Worm (Caenorhabditis elegans): ENCODE measurements around the gene pud-1.1.
"Not testable (repeated sequence)": the region's sequence is repeated elsewhere in the genome, so short reads cannot be mapped to it uniquely, and the experiment has no call there.

The pud-1.1 gene

DNA sequence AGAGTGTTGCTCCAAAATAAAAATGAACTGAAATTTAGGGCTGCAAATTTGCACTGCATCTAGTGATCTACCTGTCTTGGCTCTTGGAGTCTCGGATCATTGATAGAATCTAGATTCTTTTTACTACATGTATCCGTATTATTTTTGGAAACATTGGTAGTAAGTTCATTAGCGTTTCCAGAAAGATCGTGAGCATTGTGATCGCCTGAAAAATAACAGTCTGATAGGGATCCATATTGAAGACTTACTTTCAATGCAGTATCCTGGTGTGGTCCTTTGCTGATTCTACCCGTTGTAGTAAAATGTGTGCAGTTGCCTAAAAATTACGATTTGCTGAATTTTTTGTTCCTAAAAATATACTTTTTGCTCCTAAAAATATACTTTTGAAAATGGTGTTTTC is 23.8 kb upstream of the pud-1.1 start:
- TF ChIP-seq fkh-10 (GFP tag; optimal IDR thresholded peaks at IDR 0.05): no peak
- no peak for TF ChIP-seq skn-1 (tag; optimal IDR thresholded peaks at IDR 0.05)
- no peak for TF ChIP-seq ceh-82 (tag; optimal IDR thresholded peaks at IDR 0.05)
- no peak for TF ChIP-seq ceh-16 (tag; optimal IDR thresholded peaks at IDR 0.05)
- no peak for TF ChIP-seq ama-1 (optimal IDR thresholded peaks at IDR 0.05)
- TF ChIP-seq elt-2 (tag; optimal IDR thresholded peaks at IDR 0.05): no peak
- no peak for TF ChIP-seq ZK546.5 (tag; optimal IDR thresholded peaks at IDR 0.05)
- TF ChIP-seq ztf-11 (tag; optimal IDR thresholded peaks at IDR 0.05): no peak
- no peak for TF ChIP-seq nhr-77 (tag; optimal IDR thresholded peaks at IDR 0.05)
- no peak for TF ChIP-seq ztf-4 (tag; optimal IDR thresholded peaks at IDR 0.05)
- TF ChIP-seq pha-4 (tag; optimal IDR thresholded peaks at IDR 0.05): no peak
- no peak for TF ChIP-seq ceh-9 (tag; optimal IDR thresholded peaks at IDR 0.05)
- TF ChIP-seq lsy-12 (tag; optimal IDR thresholded peaks at IDR 0.05): no peak
- TF ChIP-seq hmg-11 (tag; optimal IDR thresholded peaks at IDR 0.05): no peak
- no peak for TF ChIP-seq fos-1 (tag; optimal IDR thresholded peaks at IDR 0.05)
- no peak for TF ChIP-seq nhr-67 (tag; optimal IDR thresholded peaks at IDR 0.05)
- no peak for TF ChIP-seq nhr-25 (tag; optimal IDR thresholded peaks at IDR 0.05)

- TF ChIP-seq pqm-1 (tag; optimal IDR thresholded peaks at IDR 0.05) (peak; percentile 44), jun-1 (tag; optimal IDR thresholded peaks at IDR 0.05) (peak; percentile 46), nfya-1 (tag; optimal IDR thresholded peaks at IDR 0.05; ENCODE audit: insufficient read depth) (no peak), elt-2 (tag; optimal IDR thresholded peaks at IDR 0.05) (peak; percentile 99)
Measured at ce11 chrV:2308246-2308645, 22.0 kb upstream of the pud-1.1 start.

- not testable (repeated sequence) for TF ChIP-seq ztf-4 (tag; optimal IDR thresholded peaks at IDR 0.05); egl-5 (tag; optimal IDR thresholded peaks at IDR 0.05); ama-1 (optimal IDR thresholded peaks at IDR 0.05)
Measured at ce11 chrV:2321001-2321400, 9.2 kb upstream of the pud-1.1 start, which contains the start of gene Y19D10B.6. Gene Y19D10B.6 (minus strand): TSS chrV:2321101.

DNA sequence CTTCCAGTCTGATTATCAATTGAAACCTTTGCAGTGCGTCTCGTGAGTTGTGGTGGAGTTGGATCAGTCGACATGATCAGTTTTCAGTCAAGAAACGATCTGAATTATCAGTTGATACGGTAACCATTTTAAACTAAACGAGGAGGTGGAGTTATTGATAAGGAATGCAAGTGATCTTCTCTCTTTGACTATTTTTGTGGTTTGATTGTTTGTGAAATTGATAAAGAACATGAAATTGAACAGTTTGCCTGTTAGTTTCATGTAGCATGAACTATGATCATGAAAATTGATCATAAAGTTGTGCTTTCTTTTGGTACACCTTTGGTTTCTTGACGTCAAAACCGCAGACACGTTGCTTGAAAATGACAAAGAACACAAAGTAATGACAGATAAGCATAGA is 7.8 kb upstream of the pud-1.1 start, which contains the start of gene pud-1.2:
Gene pud-1.2, minus strand, starts transcription at position 101 of the 400 bp plus-strand sequence.
- not testable (repeated sequence) for TF ChIP-seq sea-2 (GFP tag; optimal IDR thresholded peaks at IDR 0.05); R02D3.7 (tag; optimal IDR thresholded peaks at IDR 0.05); jun-1 (tag; optimal IDR thresholded peaks at IDR 0.05)

- TF ChIP-seq elt-1 (tag; optimal IDR thresholded peaks at IDR 0.05) (no peak), nhr-67 (tag; optimal IDR thresholded peaks at IDR 0.05) (no peak), elt-3 (tag; optimal IDR thresholded peaks at IDR 0.05) (no peak), elt-2 (tag; optimal IDR thresholded peaks at IDR 0.05) (peak; percentile 98), ceh-16 (tag; optimal IDR thresholded peaks at IDR 0.05) (no peak), pqm-1 (tag; optimal IDR thresholded peaks at IDR 0.05) (peak; percentile 99), skn-1 (tag; optimal IDR thresholded peaks at IDR 0.05) (peak; percentile 54), ceh-82 (tag; optimal IDR thresholded peaks at IDR 0.05) (no peak), fos-1 (tag; optimal IDR thresholded peaks at IDR 0.05) (no peak), nhr-76 (tag; optimal IDR thresholded peaks at IDR 0.05) (no peak), unc-39 (tag; optimal IDR thresholded peaks at IDR 0.05) (no peak), lsy-12 (tag; optimal IDR thresholded peaks at IDR 0.05) (no peak)
Measured at ce11 chrV:2324260-2324659, 6.0 kb upstream of the pud-1.1 start.

DNA sequence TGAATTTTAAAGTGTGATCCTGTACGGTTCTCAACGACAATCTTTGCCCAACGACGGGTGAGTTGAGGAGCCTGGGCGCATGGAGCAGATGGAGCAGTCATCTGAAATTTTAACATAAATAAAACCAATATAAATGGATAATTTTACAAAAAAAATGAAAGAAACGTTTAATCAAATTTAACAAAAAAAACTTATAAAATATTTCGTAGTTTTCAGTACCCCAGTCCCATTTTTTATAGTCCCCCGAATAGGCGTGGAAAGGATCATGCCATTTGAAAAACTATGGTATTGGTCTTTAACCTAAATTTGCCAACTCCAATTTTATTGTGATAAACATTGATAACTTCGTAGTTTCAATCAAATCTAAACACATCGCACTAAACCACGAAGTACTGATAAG is 5.2 kb upstream of the pud-1.1 start, which contains the start of gene pud-3:
Gene pud-3, minus strand, starts transcription at position 101 of the 400 bp plus-strand sequence.
- TF ChIP-seq ZK546.5 (tag; optimal IDR thresholded peaks at IDR 0.05) (no peak), ceh-9 (tag; optimal IDR thresholded peaks at IDR 0.05) (no peak), pqm-1 (tag; optimal IDR thresholded peaks at IDR 0.05) (peak; percentile 41), mml-1 (tag; optimal IDR thresholded peaks at IDR 0.05) (no peak), jun-1 (tag; optimal IDR thresholded peaks at IDR 0.05) (no peak)

DNA sequence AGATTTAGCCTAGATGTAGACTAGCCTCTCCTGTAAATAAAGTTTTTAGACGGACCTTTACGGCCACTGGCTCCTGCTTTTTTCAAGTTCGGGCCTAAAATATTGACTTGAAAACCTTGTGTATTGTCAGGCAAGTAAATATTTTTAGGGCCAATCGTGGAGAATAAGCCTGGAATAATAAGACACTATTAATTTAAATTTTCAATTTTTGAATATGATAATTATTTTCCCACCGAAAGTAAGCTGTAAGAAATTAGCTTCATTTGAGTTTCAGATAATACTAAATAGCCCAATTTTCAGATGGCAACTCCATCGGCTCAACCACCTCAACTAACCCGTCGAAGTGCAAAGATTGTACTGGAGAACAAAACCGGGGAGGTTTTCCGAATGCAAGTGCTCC is 3.9 kb upstream of the pud-1.1 start, which contains the start of gene pud-4:
Gene pud-4, plus strand, starts transcription at position 301 of the 400 bp plus-strand sequence.
- TF ChIP-seq elt-2 (tag; optimal IDR thresholded peaks at IDR 0.05): no peak

All from whole organism, L3 larva.